Worm (Caenorhabditis elegans): ENCODE results near the gene R07B7.6.

- no peak for TF ChIP-seq ZK546.5 (tag; optimal IDR thresholded peaks at IDR 0.05)
- no peak for TF ChIP-seq ama-1 (optimal IDR thresholded peaks at IDR 0.05)
- no peak for TF ChIP-seq lin-13 (GFP tag; optimal IDR thresholded peaks at IDR 0.05)
- no peak for TF ChIP-seq nhr-77 (tag; optimal IDR thresholded peaks at IDR 0.05)
- no peak for TF ChIP-seq elt-3 (tag; optimal IDR thresholded peaks at IDR 0.05)
- no peak for TF ChIP-seq lsy-2 (tag; optimal IDR thresholded peaks at IDR 0.05)
- TF ChIP-seq unc-55 (GFP tag; optimal IDR thresholded peaks at IDR 0.05) = no peak
- TF ChIP-seq ztf-4 (tag; optimal IDR thresholded peaks at IDR 0.05) = no peak
- no peak for TF ChIP-seq nhr-11 (tag; optimal IDR thresholded peaks at IDR 0.05)
- TF ChIP-seq blmp-1 (tag; optimal IDR thresholded peaks at IDR 0.05; ENCODE audit: insufficient read depth) = no peak
- no peak for TF ChIP-seq nhr-10 (tag; optimal IDR thresholded peaks at IDR 0.05)
- no peak for TF ChIP-seq ztf-1 (GFP tag; conservative IDR thresholded peaks at IDR 0.05)
Observed at ce11 chrV:12074886-12075285, at the start of gene R07B7.6.
